Worm (Caenorhabditis elegans) whole organism, midembryonic: ENCODE results near the gene clec-165.

Experiments used
- klf-2 ChIP-seq: fragments of 200-800 bp; sonication (Bioruptor generic); conservative IDR thresholded peaks from 2 replicates; pipeline ENCODE4 v1.3.6; 2022; ENCODE audit warnings: missing genetic modification reagents, missing genetic modification characterization, missing compliant biosample characterization
- med-1 ChIP-seq: sonication (generic microtip); optimal IDR thresholded peaks from 2 replicates; lab custom pipeline; 2017; ENCODE audit warnings: missing genetic modification characterization, mild to moderate bottlenecking, missing compliant biosample characterization, antibody characterized with exemption, missing genetic modification reagents; ENCODE audit not compliant: insufficient read depth

ce11 chrIV:1221167-1221566 is 25.5 kb downstream of the clec-165 start, which contains the start of gene W09G12.10:
- TF ChIP-seq med-1 (GFP tag; lab: Kevin White, UChicago): no peak
- TF ChIP-seq klf-2 (GFP tag; lab: Robert Waterston, UW): no peak
